Worm (Caenorhabditis elegans): ENCODE measurements around the gene F43C1.7.

The F43C1.7 gene

DNA sequence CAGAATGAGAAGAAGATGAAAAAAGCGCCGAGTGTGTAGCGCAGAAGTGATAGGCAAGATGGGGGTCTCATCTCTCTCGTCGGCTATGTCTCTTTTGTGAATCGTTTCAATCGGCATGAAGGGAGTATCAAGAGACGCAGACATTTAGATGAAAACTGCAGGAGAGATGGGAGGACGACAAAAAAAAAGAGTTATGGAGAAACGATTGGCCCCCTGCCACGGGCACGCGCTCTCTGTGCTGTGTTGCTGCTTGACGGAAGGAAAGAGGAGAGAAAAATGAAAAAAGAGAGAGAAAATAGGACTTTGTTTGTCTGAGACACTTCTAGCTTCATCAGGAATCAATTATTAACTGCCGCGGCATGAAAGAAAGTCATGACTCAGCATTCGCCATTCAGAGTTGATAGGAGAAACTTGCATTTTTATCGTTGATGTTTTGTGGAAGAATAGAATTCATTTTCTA, 18.7 kb downstream of the F43C1.7 start (continued):
- TF ChIP-seq sox-2 (GFP tag; IDR thresholded peaks at IDR 0.05) = no peak
- TF ChIP-seq nhr-232 (tag; optimal IDR thresholded peaks at IDR 0.05) = no peak
- no peak for TF ChIP-seq C38D4.7 (GFP tag; optimal IDR thresholded peaks at IDR 0.05)
- peak; percentile 59 for TF ChIP-seq hlh-6 (tag; optimal IDR thresholded peaks at IDR 0.05)
- TF ChIP-seq ceh-48 (tag; optimal IDR thresholded peaks at IDR 0.05) = peak; percentile 25
- peak; percentile 78 for TF ChIP-seq tbx-2 (tag; optimal IDR thresholded peaks at IDR 0.05)
- no peak for TF ChIP-seq hlh-13 (GFP tag; optimal IDR thresholded peaks at IDR 0.05)
- no peak for TF ChIP-seq eyg-1 (tag; optimal IDR thresholded peaks at IDR 0.05)
- peak; percentile 49 for TF ChIP-seq C08G9.2 (tag; optimal IDR thresholded peaks at IDR 0.05)
- TF ChIP-seq ceh-2 (tag; optimal IDR thresholded peaks at IDR 0.05) = peak; percentile 31
- TF ChIP-seq dmd-4 (tag; optimal IDR thresholded peaks at IDR 0.05; ENCODE audit: borderline replicate concordance) = no peak
- no peak for TF ChIP-seq unc-86 (tag; optimal IDR thresholded peaks at IDR 0.05)
- TF ChIP-seq npax-4 (tag; optimal IDR thresholded peaks at IDR 0.05) = no peak
- TF ChIP-seq Y22D7AL.16 (tag; optimal IDR thresholded peaks at IDR 0.05) = no peak
- TF ChIP-seq K02D7.2 (tag; optimal IDR thresholded peaks at IDR 0.05) = no peak
- TF ChIP-seq elt-2 (tag; optimal IDR thresholded peaks at IDR 0.05) = peak; percentile 60
- peak; percentile 87 for TF ChIP-seq ceh-31 (tag; optimal IDR thresholded peaks at IDR 0.05)
- no peak for TF ChIP-seq tbx-7 (tag; optimal IDR thresholded peaks at IDR 0.05)
- no peak for TF ChIP-seq unc-3 (GFP tag; conservative IDR thresholded peaks at IDR 0.05)
- peak; percentile 57 for TF ChIP-seq unc-3 (tag; optimal IDR thresholded peaks at IDR 0.05)
- TF ChIP-seq ets-4 (tag; optimal IDR thresholded peaks at IDR 0.05) = peak; percentile 57

DNA sequence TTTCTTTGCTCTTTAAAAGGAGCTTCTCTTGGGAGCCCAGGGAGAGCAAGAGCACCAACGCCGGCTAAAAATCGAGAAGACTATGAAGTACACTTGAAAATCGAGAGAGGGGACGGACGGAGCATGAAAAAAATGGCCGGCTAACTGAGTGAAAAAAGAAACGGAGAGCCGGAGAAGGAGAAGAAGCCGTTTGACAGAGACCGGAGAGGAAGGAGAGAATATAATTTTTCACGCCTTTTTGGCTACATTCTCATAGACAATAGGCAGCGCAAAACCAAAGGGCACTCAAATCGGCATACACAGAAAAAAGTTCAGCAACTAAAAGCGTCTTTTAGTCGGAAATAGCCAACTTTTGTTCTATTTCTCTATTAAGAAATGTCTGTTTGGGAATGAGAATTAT, 20.8 kb downstream of the F43C1.7 start:
- no peak for TF ChIP-seq sox-2 (GFP tag; IDR thresholded peaks at IDR 0.05)
- TF ChIP-seq ceh-31 (tag; optimal IDR thresholded peaks at IDR 0.05) = no peak
- TF ChIP-seq nfya-1 (tag; optimal IDR thresholded peaks at IDR 0.05) = no peak
- no peak for TF ChIP-seq ceh-48 (tag; optimal IDR thresholded peaks at IDR 0.05)
- no peak for TF ChIP-seq hlh-30 (tag; optimal IDR thresholded peaks at IDR 0.05; ENCODE audit: insufficient read depth)
- no peak for TF ChIP-seq ahr-1 (tag; optimal IDR thresholded peaks at IDR 0.05)
- TF ChIP-seq fkh-10 (GFP tag; optimal IDR thresholded peaks at IDR 0.05) = no peak
- no peak for TF ChIP-seq tbx-7 (tag; optimal IDR thresholded peaks at IDR 0.05)
- no peak for TF ChIP-seq F13H6.1 (tag; optimal IDR thresholded peaks at IDR 0.05)
- no peak for TF ChIP-seq eyg-1 (tag; optimal IDR thresholded peaks at IDR 0.05)
- no peak for TF ChIP-seq gmeb-2 (tag; optimal IDR thresholded peaks at IDR 0.05)

DNA sequence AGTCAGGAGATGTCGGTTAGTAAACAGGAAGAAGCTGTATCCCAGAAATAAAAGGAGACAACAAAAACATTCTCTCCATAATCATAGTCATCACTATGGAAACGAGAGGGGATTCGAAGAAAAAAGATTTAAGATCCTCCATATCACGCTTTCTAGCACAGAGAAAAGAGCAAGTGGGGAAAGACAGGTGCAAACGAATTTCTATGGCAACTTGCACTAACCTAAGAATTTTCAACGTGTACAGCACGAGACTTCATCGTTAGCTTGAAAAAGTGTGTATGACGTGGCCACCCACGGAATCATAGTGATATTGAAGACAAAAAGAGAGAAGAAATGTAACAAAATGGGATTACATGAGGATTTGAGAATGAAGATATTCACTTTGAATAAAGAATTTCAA, 21.5 kb downstream of the F43C1.7 start:
- TF ChIP-seq rnt-1 (tag; optimal IDR thresholded peaks at IDR 0.05) (no peak), pax-1 (tag; optimal IDR thresholded peaks at IDR 0.05) (no peak)

DNA sequence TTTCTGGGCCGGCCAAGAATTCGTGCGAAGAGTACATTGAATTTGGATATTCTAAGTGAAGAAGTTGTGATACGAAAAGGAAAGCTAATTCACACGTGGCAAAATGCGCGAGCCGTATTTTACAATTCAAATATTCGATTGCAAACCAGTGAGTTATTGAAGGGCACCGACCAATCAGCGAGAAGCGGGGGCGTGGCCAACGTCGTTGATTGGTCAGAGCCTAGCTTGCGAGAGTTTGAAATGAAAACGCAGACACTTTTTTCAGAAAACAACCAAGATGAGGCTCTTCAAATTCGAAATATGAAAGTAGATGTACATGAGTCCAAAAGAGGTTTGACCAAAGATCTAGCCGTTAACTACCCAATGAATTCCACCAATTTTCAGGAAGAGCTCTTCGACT, 31.7 kb downstream of the F43C1.7 start:
- peak; percentile 97 for TF ChIP-seq nfya-1 (tag; optimal IDR thresholded peaks at IDR 0.05)
- TF ChIP-seq sox-4 (tag; optimal IDR thresholded peaks at IDR 0.05) = no peak

ce11 chrIII:4209188-4209587, 33.2 kb downstream of the F43C1.7 start, which contains the start of gene phlp-2:
Gene phlp-2 (plus strand): TSS chrIII:4209488.
- TF ChIP-seq sox-2 (GFP tag; IDR thresholded peaks at IDR 0.05) (no peak), ceh-30 (tag; optimal IDR thresholded peaks at IDR 0.05) (no peak), K02D7.2 (tag; optimal IDR thresholded peaks at IDR 0.05) (no peak), dmd-4 (tag; optimal IDR thresholded peaks at IDR 0.05; ENCODE audit: borderline replicate concordance) (no peak), ama-1 (optimal IDR thresholded peaks at IDR 0.05) (no peak), pros-1 (tag; optimal IDR thresholded peaks at IDR 0.05) (no peak), sox-4 (tag; optimal IDR thresholded peaks at IDR 0.05) (no peak), unc-42 (tag; optimal IDR thresholded peaks at IDR 0.05) (no peak), odd-2 (tag; optimal IDR thresholded peaks at IDR 0.05) (no peak), pqm-1 (tag; optimal IDR thresholded peaks at IDR 0.05) (no peak), K09A11.1 (tag; optimal IDR thresholded peaks at IDR 0.05; ENCODE audit: insufficient read depth) (no peak), pha-4 (tag; optimal IDR thresholded peaks at IDR 0.05) (no peak), unc-3 (GFP tag; conservative IDR thresholded peaks at IDR 0.05) (no peak), unc-3 (tag; optimal IDR thresholded peaks at IDR 0.05) (no peak), rnt-1 (tag; optimal IDR thresholded peaks at IDR 0.05) (no peak), ahr-1 (tag; optimal IDR thresholded peaks at IDR 0.05) (no peak), ceh-6 (GFP tag; optimal IDR thresholded peaks at IDR 0.05) (no peak), lim-6 (tag; optimal IDR thresholded peaks at IDR 0.05) (no peak), nhr-232 (tag; optimal IDR thresholded peaks at IDR 0.05) (no peak), ceh-24 (tag; optimal IDR thresholded peaks at IDR 0.05) (no peak), C38D4.7 (GFP tag; optimal IDR thresholded peaks at IDR 0.05) (no peak)
